Fruit fly (Drosophila melanogaster) whole organism, embryonic: ENCODE measurements around the gene CG16959.

Source experiments
- B-H2 ChIP-seq: fragments of 200-800 bp; sonication (Bioruptor generic); optimal IDR thresholded peaks from 2 replicates; lab custom pipeline; 2018; ENCODE audit warnings: missing biosample characterization, mild to moderate bottlenecking, missing genetic modification characterization
- BtbVII ChIP-seq: fragments of 200-800 bp; sonication (Bioruptor generic); optimal IDR thresholded peaks from 3 replicates; lab custom pipeline; 2017; ENCODE audit warnings: missing biosample characterization, mild to moderate bottlenecking, missing genetic modification characterization
- CG1024 ChIP-seq: fragments of 200-800 bp; sonication (Bioruptor generic); IDR thresholded peaks from 2 replicates; pipeline ENCODE4 v1.3.6; 2022; ENCODE audit warnings: missing biosample characterization, missing genetic modification characterization
- CG11504 ChIP-seq: fragments of 200-800 bp; sonication (Bioruptor generic); optimal IDR thresholded peaks from 3 replicates; lab custom pipeline; 2019; ENCODE audit warnings: missing biosample characterization, mild to moderate bottlenecking, missing genetic modification characterization, moderate library complexity
- CG12236 ChIP-seq: fragments of 200-800 bp; sonication (Bioruptor generic); optimal IDR thresholded peaks from 2 replicates; lab custom pipeline; 2016; ENCODE audit warnings: missing biosample characterization, missing genetic modification characterization
- CG12391 ChIP-seq: fragments of 200-800 bp; sonication (Bioruptor generic); optimal IDR thresholded peaks from 3 replicates; lab custom pipeline; 2018; ENCODE audit warnings: missing biosample characterization, mild to moderate bottlenecking, missing genetic modification characterization, moderate library complexity
- CG13287 ChIP-seq: fragments of 200-800 bp; sonication (Bioruptor generic); IDR thresholded peaks from 2 replicates; pipeline ENCODE4 v1.3.6; 2022; ENCODE audit warnings: missing biosample characterization, missing genetic modification characterization; ENCODE audit not compliant: partially characterized antibody
- CG13424 ChIP-seq: fragments of 200-800 bp; sonication (Bioruptor generic); optimal IDR thresholded peaks from 2 replicates; lab custom pipeline; 2019; ENCODE audit warnings: missing biosample characterization, mild to moderate bottlenecking, missing genetic modification characterization, moderate library complexity
- CG14710 ChIP-seq: fragments of 200-800 bp; sonication (Bioruptor generic); optimal IDR thresholded peaks from 3 replicates; lab custom pipeline; 2019; ENCODE audit warnings: missing biosample characterization, mild to moderate bottlenecking, missing genetic modification characterization, moderate library complexity
- CG15269 ChIP-seq: fragments of 200-800 bp; sonication (Bioruptor generic); optimal IDR thresholded peaks from 2 replicates; lab custom pipeline; 2018; ENCODE audit warnings: missing biosample characterization, mild to moderate bottlenecking, missing genetic modification characterization, moderate library complexity
- CG17328 ChIP-seq: fragments of 200-800 bp; sonication (Bioruptor generic); IDR thresholded peaks from 2 replicates; pipeline ENCODE4 v1.3.6; 2022; ENCODE audit warnings: missing biosample characterization, missing genetic modification characterization
- CG17829 ChIP-seq: fragments of 200-800 bp; optimal IDR thresholded peaks from 2 replicates; lab custom pipeline; 2019; ENCODE audit warnings: missing biosample characterization, mild to moderate bottlenecking, missing genetic modification characterization, moderate library complexity
- CG18262 ChIP-seq: fragments of 200-800 bp; optimal IDR thresholded peaks from 3 replicates; lab custom pipeline; 2019; ENCODE audit warnings: missing biosample characterization, mild to moderate bottlenecking, missing genetic modification characterization, moderate library complexity
- CG18599 ChIP-seq: fragments of 200-800 bp; sonication (Bioruptor generic); optimal IDR thresholded peaks from 3 replicates; lab custom pipeline; 2017; ENCODE audit warnings: missing biosample characterization, missing genetic modification characterization, mild to moderate bottlenecking, moderate library complexity, missing genetic modification reagents
- CG2678 ChIP-seq: fragments of 200-800 bp; sonication (Bioruptor generic); optimal IDR thresholded peaks from 3 replicates; lab custom pipeline; 2019; ENCODE audit warnings: missing biosample characterization, mild to moderate bottlenecking, missing genetic modification characterization, moderate library complexity
- CG33557 ChIP-seq: fragments of 200-800 bp; sonication (Bioruptor generic); optimal IDR thresholded peaks from 2 replicates; lab custom pipeline; 2019; ENCODE audit warnings: missing biosample characterization, mild to moderate bottlenecking, missing genetic modification characterization, moderate library complexity
- CG4424 ChIP-seq: fragments of 200-800 bp; sonication (Bioruptor generic); optimal IDR thresholded peaks from 3 replicates; lab custom pipeline; 2016; ENCODE audit warnings: missing biosample characterization, missing genetic modification characterization
- CG4707 ChIP-seq: fragments of 200-800 bp; sonication (Bioruptor generic); optimal IDR thresholded peaks from 2 replicates; lab custom pipeline; 2018; ENCODE audit warnings: missing biosample characterization, mild to moderate bottlenecking, missing genetic modification characterization, moderate library complexity
- CG4854 ChIP-seq: fragments of 200-800 bp; sonication (Bioruptor generic); optimal IDR thresholded peaks from 2 replicates; lab custom pipeline; 2016; ENCODE audit warnings: missing biosample characterization, missing genetic modification characterization, inconsistent platforms
- CG7372 ChIP-seq: fragments of 200-800 bp; sonication (Bioruptor generic); IDR thresholded peaks from 2 replicates; pipeline ENCODE4 v1.3.6; 2022; ENCODE audit warnings: missing biosample characterization, missing genetic modification characterization
- CG7928 ChIP-seq: fragments of 200-800 bp; sonication (Bioruptor generic); optimal IDR thresholded peaks from 2 replicates; lab custom pipeline; 2017; ENCODE audit warnings: missing biosample characterization, mild to moderate bottlenecking, missing genetic modification characterization
- CG8478 ChIP-seq: fragments of >200 bp; optimal IDR thresholded peaks from 2 replicates; lab custom pipeline; 2018
- CG9727 ChIP-seq: fragments of 200-800 bp; sonication (Bioruptor generic); optimal IDR thresholded peaks from 3 replicates; lab custom pipeline; 2017; ENCODE audit warnings: missing biosample characterization, mild to moderate bottlenecking, missing genetic modification characterization
- CoRest ChIP-seq: fragments of 200-800 bp; sonication (Bioruptor generic); optimal IDR thresholded peaks from 3 replicates; lab custom pipeline; 2018; ENCODE audit warnings: missing biosample characterization, mild to moderate bottlenecking, missing genetic modification characterization, moderate library complexity
- D ChIP-seq, 2 experiments: fragments of 200-800 bp in 1 of 2; fragments of >200 bp in 1 of 2; sonication (Bioruptor generic) in 1 of 2; optimal IDR thresholded peaks; 2 replicates in 1 of 2; 3 replicates in 1 of 2; lab custom pipeline; 2017; ENCODE audit warnings: mild to moderate bottlenecking in 1 of 2, missing biosample characterization in 1 of 2, missing genetic modification characterization in 1 of 2, missing genetic modification reagents in 1 of 2
- Dip2 ChIP-seq: fragments of 200-800 bp; sonication (Bioruptor generic); IDR thresholded peaks from 2 replicates; pipeline ENCODE4 v1.3.6; 2022; ENCODE audit warnings: missing biosample characterization, missing genetic modification characterization
- Doc3 ChIP-seq: fragments of 200-800 bp; sonication (Bioruptor generic); IDR thresholded peaks from 3 replicates; pipeline ENCODE4 v1.3.6; 2022; ENCODE audit warnings: missing biosample characterization, missing genetic modification characterization; ENCODE audit not compliant: partially characterized antibody
- Gsc ChIP-seq: fragments of 200-800 bp; sonication (Bioruptor generic); IDR thresholded peaks from 2 replicates; pipeline ENCODE4 v1.3.6; 2022; ENCODE audit warnings: missing biosample characterization, missing genetic modification characterization
- HLH3B ChIP-seq: fragments of 200-800 bp; sonication (Bioruptor generic); IDR thresholded peaks from 2 replicates; pipeline ENCODE4 v1.3.6; 2022; ENCODE audit warnings: missing biosample characterization, missing genetic modification characterization
- HLHmδ ChIP-seq: fragments of 200-800 bp; sonication (Bioruptor generic); optimal IDR thresholded peaks from 2 replicates; lab custom pipeline; 2018; ENCODE audit warnings: missing biosample characterization, mild to moderate bottlenecking, missing genetic modification characterization, moderate library complexity
- Hr3 ChIP-seq: fragments of 200-800 bp; sonication (Bioruptor generic); optimal IDR thresholded peaks from 3 replicates; lab custom pipeline; 2016; ENCODE audit warnings: missing biosample characterization, missing genetic modification characterization
- Hr78 ChIP-seq, 2 experiments: fragments of 200-800 bp in 1 of 2; fragments of >200 bp in 1 of 2; sonication (Bioruptor generic) in 1 of 2; optimal IDR thresholded peaks; 2 replicates each; lab custom pipeline; 2017 to 2019; ENCODE audit warnings: missing biosample characterization in 2 of 2, missing genetic modification characterization in 2 of 2, mild to moderate bottlenecking in 1 of 2, moderate library complexity in 1 of 2
- NC2β ChIP-seq: fragments of 200-800 bp; sonication (Bioruptor generic); optimal IDR thresholded peaks from 2 replicates; lab custom pipeline; 2016; ENCODE audit warnings: missing biosample characterization, missing genetic modification characterization
- Rx ChIP-seq: fragments of 200-800 bp; sonication (Bioruptor generic); IDR thresholded peaks from 2 replicates; pipeline ENCODE4 v1.3.6; 2022; ENCODE audit warnings: missing biosample characterization, missing genetic modification characterization
- Ssrp ChIP-seq: fragments of 200-800 bp; sonication (Bioruptor generic); optimal IDR thresholded peaks from 2 replicates; lab custom pipeline; 2018; ENCODE audit warnings: missing biosample characterization, mild to moderate bottlenecking, missing genetic modification characterization, moderate library complexity
- YL-1 ChIP-seq: fragments of 200-800 bp; sonication (Bioruptor generic); optimal IDR thresholded peaks from 3 replicates; lab custom pipeline; 2017; ENCODE audit warnings: missing biosample characterization, mild to moderate bottlenecking, missing genetic modification characterization
- bsh ChIP-seq, 2 experiments: fragments of 200-800 bp; sonication (Bioruptor generic); optimal IDR thresholded peaks; 2 replicates each; lab custom pipeline; 2017 to 2018; ENCODE audit warnings: mild to moderate bottlenecking in 2 of 2, missing biosample characterization in 2 of 2, missing genetic modification characterization in 2 of 2, moderate library complexity in 1 of 2
- cas ChIP-seq: fragments of 200-800 bp; sonication (Bioruptor generic); IDR thresholded peaks from 2 replicates; pipeline ENCODE4 v1.3.6; 2022; ENCODE audit warnings: missing biosample characterization, missing genetic modification characterization
- chinmo ChIP-seq: fragments of 200-800 bp; sonication (Bioruptor generic); IDR thresholded peaks from 4 replicates; pipeline ENCODE4 v1.3.6; 2022; ENCODE audit warnings: missing biosample characterization, missing genetic modification characterization; ENCODE audit not compliant: partially characterized antibody
- crol ChIP-seq: fragments of 200-800 bp; sonication (Bioruptor generic); IDR thresholded peaks from 2 replicates; pipeline ENCODE4 v1.3.6; 2022; ENCODE audit warnings: missing biosample characterization, missing genetic modification characterization
- dmrt99B ChIP-seq: fragments of 200-800 bp; sonication (Bioruptor generic); optimal IDR thresholded peaks from 2 replicates; lab custom pipeline; 2018; ENCODE audit warnings: missing biosample characterization, mild to moderate bottlenecking, missing genetic modification characterization, moderate library complexity
- ind ChIP-seq: fragments of 200-800 bp; sonication (Bioruptor generic); optimal IDR thresholded peaks from 3 replicates; lab custom pipeline; 2016; ENCODE audit warnings: missing biosample characterization, missing genetic modification characterization
- jigr1 ChIP-seq: fragments of 200-800 bp; sonication (Bioruptor generic); IDR thresholded peaks from 3 replicates; pipeline ENCODE4 v1.3.6; 2022; ENCODE audit warnings: missing biosample characterization, missing genetic modification characterization
- nmo ChIP-seq: fragments of 200-800 bp; sonication (Bioruptor generic); optimal IDR thresholded peaks from 2 replicates; lab custom pipeline; 2018; ENCODE audit warnings: missing biosample characterization, mild to moderate bottlenecking, missing genetic modification characterization, moderate library complexity
- rib ChIP-seq: fragments of 200-800 bp; sonication (Bioruptor generic); IDR thresholded peaks from 2 replicates; pipeline ENCODE4 v1.3.6; 2022; ENCODE audit warnings: missing biosample characterization, missing genetic modification characterization
- sens-2 ChIP-seq: fragments of 200-800 bp; sonication (Bioruptor generic); IDR thresholded peaks from 2 replicates; pipeline ENCODE4 v1.3.6; 2022; ENCODE audit warnings: missing biosample characterization, missing genetic modification characterization
- so ChIP-seq: fragments of 200-800 bp; sonication (Bioruptor generic); IDR thresholded peaks from 3 replicates; pipeline ENCODE4 v1.3.6; 2022; ENCODE audit warnings: missing biosample characterization, missing genetic modification characterization
- tgo ChIP-seq: fragments of 200-800 bp; sonication (Bioruptor generic); IDR thresholded peaks from 3 replicates; pipeline ENCODE4 v1.3.6; 2022; ENCODE audit warnings: missing biosample characterization, missing genetic modification characterization
- unc-4 ChIP-seq: fragments of 200-800 bp; sonication (Bioruptor generic); IDR thresholded peaks from 2 replicates; pipeline ENCODE4 v1.3.6; 2022; ENCODE audit warnings: missing biosample characterization, missing genetic modification characterization; ENCODE audit not compliant: partially characterized antibody
- vnd ChIP-seq: fragments of 200-800 bp; sonication (Bioruptor generic); IDR thresholded peaks from 3 replicates; pipeline ENCODE4 v1.3.6; 2022; ENCODE audit warnings: missing biosample characterization, missing genetic modification characterization; ENCODE audit not compliant: partially characterized antibody
- zfh2 ChIP-seq: fragments of 200-800 bp; sonication (Bioruptor generic); optimal IDR thresholded peaks from 2 replicates; lab custom pipeline; 2016; ENCODE audit warnings: missing biosample characterization, missing genetic modification characterization

The CG16959 gene

DNA sequence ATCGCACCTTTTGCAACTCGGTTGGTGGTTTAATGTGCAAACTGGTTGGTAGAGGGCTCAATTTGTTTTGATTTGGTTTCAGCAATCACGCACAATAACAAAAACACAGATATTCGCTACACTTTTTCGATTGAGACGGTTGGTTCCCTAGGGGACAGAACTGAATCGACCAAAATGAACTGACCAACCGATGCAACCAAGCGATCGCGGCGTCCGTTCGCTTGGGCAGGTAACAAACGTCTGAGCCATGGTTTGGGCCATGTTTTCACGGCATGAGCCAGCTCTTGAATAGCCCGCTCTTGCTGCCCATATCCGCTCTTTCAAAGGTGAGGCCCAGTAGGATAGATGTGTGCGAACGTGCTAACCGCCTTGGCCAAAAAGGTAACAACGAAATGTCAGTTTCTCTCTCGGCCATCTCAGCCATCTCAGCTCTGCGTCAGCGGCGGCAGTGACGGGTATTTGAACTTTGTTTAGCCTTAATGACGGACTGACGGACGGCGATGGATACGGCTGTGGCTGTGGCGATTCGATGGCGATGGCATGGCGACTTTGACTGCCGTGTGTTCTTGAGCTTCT, at the start of gene CG16959 (continued):
- TF ChIP-seq CG9727, result no peak
- TF ChIP-seq CG8478 (lab: Kevin White, UChicago), result no peak
- TF ChIP-seq rib (GFP tag; lab: Robert Waterston, UW), result no peak
- TF ChIP-seq Rx (GFP tag; lab: Robert Waterston, UW), result no peak
- TF ChIP-seq HLH3B (GFP tag; lab: Robert Waterston, UW), result no peak
- no peak for TF ChIP-seq sens-2 (GFP tag; lab: Robert Waterston, UW)
- TF ChIP-seq tgo (GFP tag; lab: Robert Waterston, UW), result no peak
- no peak for TF ChIP-seq CG18262
- TF ChIP-seq vnd (GFP tag; lab: Robert Waterston, UW), result no peak
- peak; percentile 50; the same call in 1 of the 2 replicates for TF ChIP-seq CG13287
- TF ChIP-seq CG7928 (GFP tag; lab: Kevin White, UChicago), result no peak
- TF ChIP-seq CG12236 (GFP tag; lab: Kevin White, UChicago), result no peak
- no peak for TF ChIP-seq BtbVII (GFP tag; lab: Kevin White, UChicago)
- TF ChIP-seq Dip2 (GFP tag; lab: Robert Waterston, UW), result no peak
- TF ChIP-seq NC2β (GFP tag; lab: Kevin White, UChicago), result no peak
- TF ChIP-seq crol, result no peak
- TF ChIP-seq jigr1 (GFP tag; lab: Robert Waterston, UW), result no peak
- no peak for TF ChIP-seq Gsc
- no peak for TF ChIP-seq CG15269 (tag; lab: Kevin White, UChicago)
- peak; percentile 81 for TF ChIP-seq D (optimal IDR thresholded peaks at IDR 0.05; lab: Kevin White, UChicago)
- no peak for TF ChIP-seq D (GFP tag; optimal IDR thresholded peaks at IDR 0.05; lab: Kevin White, UChicago)
- TF ChIP-seq Ssrp (tag; lab: Kevin White, UChicago), result no peak
- TF ChIP-seq cas (GFP tag; lab: Robert Waterston, UW), result no peak
- no peak for TF ChIP-seq CG1024 (GFP tag; lab: Robert Waterston, UW)
- no peak for TF ChIP-seq CG17328 (GFP tag; lab: Robert Waterston, UW)
- TF ChIP-seq zfh2, result no peak
- TF ChIP-seq unc-4 (GFP tag; lab: Robert Waterston, UW), result no peak
- TF ChIP-seq CG4854, result no peak
- TF ChIP-seq HLHmδ (GFP tag; lab: Kevin White, UChicago), result no peak
- TF ChIP-seq CG18599 (GFP tag; lab: Kevin White, UChicago), result no peak
- no peak for TF ChIP-seq so (GFP tag; lab: Robert Waterston, UW)
- no peak for TF ChIP-seq YL-1 (GFP tag; lab: Kevin White, UChicago)
- TF ChIP-seq B-H2, result no peak
- no peak for TF ChIP-seq CG4707 (GFP tag; lab: Kevin White, UChicago)
- TF ChIP-seq, all 482 proteins: peak for 24

dm6 chr3L:15174823-15175222, 49.7 kb upstream of the CG16959 start:
- TF ChIP-seq Doc3 (GFP tag; lab: Robert Waterston, UW) (no peak), CG11504 (tag; lab: Kevin White, UChicago) (peak; percentile 61), CG7372 (GFP tag; lab: Robert Waterston, UW) (no peak), bsh (GFP tag; optimal IDR thresholded peaks at IDR 0.05; lab: Kevin White, UChicago) (peak in 1 of 2 experiments; percentile 65), chinmo (GFP tag; lab: Robert Waterston, UW) (no peak), CG2678 (peak; percentile 57), CG12391 (tag; lab: Kevin White, UChicago) (peak; percentile 45), CG4424 (peak; percentile 13), Hr3 (GFP tag; lab: Kevin White, UChicago) (peak; percentile 14), CG17829 (tag; lab: Kevin White, UChicago) (peak; percentile 70), ind (GFP tag; lab: Kevin White, UChicago) (no peak), CoRest (tag; lab: Kevin White, UChicago) (peak; percentile 61), CG33557 (GFP tag; lab: Kevin White, UChicago) (peak; percentile 34), Hr78 (GFP tag; optimal IDR thresholded peaks at IDR 0.05; lab: Kevin White, UChicago) (peak in 1 of 2 experiments; percentile 20), nmo (GFP tag; lab: Kevin White, UChicago) (peak; percentile 69), dmrt99B (tag; lab: Kevin White, UChicago) (peak; percentile 44), CG14710 (tag; lab: Kevin White, UChicago) (peak; percentile 26), CG13424 (tag; lab: Kevin White, UChicago) (peak; percentile 31)
